Worm (Caenorhabditis elegans) whole organism, late embryonic: ENCODE data around the gene fzy-1.

Source experiments
- C08G9.2 ChIP-seq: sonication (generic microtip); optimal IDR thresholded peaks from 2 replicates; lab custom pipeline; 2016; ENCODE audit warnings: mild to moderate bottlenecking, missing genetic modification characterization, moderate library complexity, missing compliant biosample characterization
- ama-1 ChIP-seq: fragments of 150-350 bp; optimal IDR thresholded peaks from 2 replicates; lab custom pipeline; 2014
- ceh-24 ChIP-seq: sonication (generic microtip); optimal IDR thresholded peaks from 2 replicates; lab custom pipeline; 2016; ENCODE audit warnings: mild to moderate bottlenecking, missing genetic modification characterization, missing compliant biosample characterization
- ceh-6 ChIP-seq: fragments of 200-800 bp; sonication (Bioruptor generic); optimal IDR thresholded peaks from 2 replicates; lab custom pipeline; 2018; ENCODE audit warnings: mild to moderate bottlenecking, missing genetic modification characterization, missing compliant biosample characterization
- elt-2 ChIP-seq: sonication (generic microtip); optimal IDR thresholded peaks from 2 replicates; lab custom pipeline; 2016; ENCODE audit warnings: missing genetic modification reagents, missing genetic modification characterization, missing compliant biosample characterization
- fkh-10 ChIP-seq: fragments of 150-350 bp; optimal IDR thresholded peaks from 2 replicates; lab custom pipeline; 2014; ENCODE audit warnings: missing biosample characterization, missing genetic modification reagents, missing genetic modification characterization
- fkh-6 ChIP-seq: sonication (generic microtip); optimal IDR thresholded peaks from 2 replicates; lab custom pipeline; 2016; ENCODE audit warnings: missing genetic modification characterization, missing compliant biosample characterization
- nhr-11 ChIP-seq: fragments of 150-350 bp; optimal IDR thresholded peaks from 2 replicates; lab custom pipeline; 2014; ENCODE audit warnings: missing biosample characterization, missing genetic modification characterization
- odd-2 ChIP-seq: sonication (generic microtip); optimal IDR thresholded peaks from 2 replicates; lab custom pipeline; 2017; ENCODE audit warnings: antibody characterized with exemption, mild to moderate bottlenecking, missing genetic modification characterization, missing compliant biosample characterization
- pag-3 ChIP-seq: sonication (generic microtip); optimal IDR thresholded peaks from 2 replicates; lab custom pipeline; 2016; ENCODE audit warnings: missing compliant biosample characterization, missing genetic modification characterization, borderline replicate concordance
- sox-2 ChIP-seq: fragments of 200-800 bp; sonication (Bioruptor generic); IDR thresholded peaks from 2 replicates; pipeline ENCODE4 v1.3.6; 2022; ENCODE audit warnings: missing genetic modification reagents, missing genetic modification characterization, missing compliant biosample characterization
- tbx-2 ChIP-seq: sonication (generic microtip); optimal IDR thresholded peaks from 2 replicates; lab custom pipeline; 2016; ENCODE audit warnings: missing genetic modification characterization, missing compliant biosample characterization
- unc-55 ChIP-seq: sonication (generic microtip); optimal IDR thresholded peaks from 2 replicates; lab custom pipeline; 2017; ENCODE audit warnings: missing biosample characterization, missing genetic modification reagents, missing genetic modification characterization

DNA sequence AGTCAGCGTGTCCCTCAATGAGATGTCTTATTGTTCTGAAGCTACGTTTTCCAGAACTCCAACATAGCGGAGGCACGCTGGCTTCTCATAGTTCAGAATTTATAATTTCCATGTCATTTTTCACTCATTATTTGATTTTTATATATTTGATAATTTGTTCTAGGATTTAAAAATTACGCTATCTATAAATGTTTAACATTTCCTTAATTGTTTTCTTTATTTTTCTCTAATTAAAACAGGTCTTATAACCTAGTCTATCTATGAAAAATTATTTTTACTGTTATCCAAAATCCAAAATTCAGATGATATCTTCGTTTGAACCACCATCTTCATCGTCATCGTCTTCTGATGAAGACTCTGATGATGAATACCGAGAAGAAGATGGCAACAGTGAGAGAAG is 22.3 kb upstream of the fzy-1 start, which contains the start of gene F56D1.1:
- no peak for TF ChIP-seq elt-2
- no peak for TF ChIP-seq sox-2 (GFP tag; lab: Robert Waterston, UW)
- TF ChIP-seq ama-1 (lab: Kevin White, UChicago) = no peak
- TF ChIP-seq ceh-24 (tag; lab: Kevin White, UChicago) = no peak
- TF ChIP-seq odd-2 = no peak
- no peak for TF ChIP-seq pag-3
- no peak for TF ChIP-seq unc-55 (GFP tag; lab: Kevin White, UChicago)
- no peak for TF ChIP-seq tbx-2 (tag; lab: Kevin White, UChicago)
- TF ChIP-seq fkh-10 (GFP tag; lab: Kevin White, UChicago) = no peak
- no peak for TF ChIP-seq fkh-6 (tag; lab: Kevin White, UChicago)
- no peak for TF ChIP-seq C08G9.2
- no peak for TF ChIP-seq ceh-6 (GFP tag; lab: Kevin White, UChicago)
- TF ChIP-seq nhr-11 (tag; lab: Kevin White, UChicago) = no peak
